Fruit fly (Drosophila melanogaster) whole organism, embryonic: ENCODE results near the gene CG46301.

Experiments
- Asciz ChIP-seq: fragments of 200-800 bp; sonication (Bioruptor generic); optimal IDR thresholded peaks from 2 replicates; lab custom pipeline; 2017; ENCODE audit warnings: missing biosample characterization, mild to moderate bottlenecking, missing genetic modification characterization, missing genetic modification reagents
- Awh ChIP-seq: fragments of 200-800 bp; sonication (Bioruptor generic); IDR thresholded peaks from 2 replicates; pipeline ENCODE4, ENCODE4 v1.3.6; 2022; ENCODE audit warnings: missing biosample characterization, missing genetic modification characterization
- CG11085 ChIP-seq: fragments of 200-800 bp; sonication (Bioruptor generic); IDR thresholded peaks from 2 replicates; pipeline ENCODE4 v1.3.6; 2022; ENCODE audit warnings: missing biosample characterization, missing genetic modification characterization
- CG11504 ChIP-seq: fragments of 200-800 bp; sonication (Bioruptor generic); optimal IDR thresholded peaks from 3 replicates; lab custom pipeline; 2019; ENCODE audit warnings: missing biosample characterization, mild to moderate bottlenecking, missing genetic modification characterization, moderate library complexity
- CG13624 ChIP-seq: fragments of 200-800 bp; sonication (Bioruptor generic); optimal IDR thresholded peaks from 2 replicates; lab custom pipeline; 2016; ENCODE audit warnings: missing biosample characterization, missing genetic modification characterization
- CG14965 ChIP-seq: fragments of 200-800 bp; sonication (Bioruptor generic); optimal IDR thresholded peaks from 2 replicates; lab custom pipeline; 2016; ENCODE audit warnings: missing biosample characterization, missing genetic modification characterization, borderline replicate concordance
- CG16863 ChIP-seq: fragments of 200-800 bp; sonication (Bioruptor generic); optimal IDR thresholded peaks from 3 replicates; lab custom pipeline; 2016; ENCODE audit warnings: missing biosample characterization, missing genetic modification characterization
- CG18262 ChIP-seq: fragments of 200-800 bp; optimal IDR thresholded peaks from 3 replicates; lab custom pipeline; 2019; ENCODE audit warnings: missing biosample characterization, mild to moderate bottlenecking, missing genetic modification characterization, moderate library complexity
- CG3163 ChIP-seq: fragments of 200-800 bp; sonication (Bioruptor generic); optimal IDR thresholded peaks from 3 replicates; lab custom pipeline; 2016; ENCODE audit warnings: missing biosample characterization, missing genetic modification characterization
- CG34224 ChIP-seq: fragments of 200-800 bp; sonication (Bioruptor generic); IDR thresholded peaks from 3 replicates; pipeline ENCODE4 v1.3.6; 2022; ENCODE audit warnings: missing biosample characterization, missing genetic modification characterization; ENCODE audit not compliant: partially characterized antibody
- CG3847 ChIP-seq: fragments of 200-800 bp; sonication (Bioruptor generic); IDR thresholded peaks from 2 replicates; pipeline ENCODE4 v1.3.6; 2022; ENCODE audit warnings: missing biosample characterization, missing genetic modification characterization
- CG6683 ChIP-seq: fragments of 200-800 bp; sonication (Bioruptor generic); optimal IDR thresholded peaks from 2 replicates; lab custom pipeline; 2017; ENCODE audit warnings: missing biosample characterization, mild to moderate bottlenecking, missing genetic modification characterization, missing genetic modification reagents
- CG8281 ChIP-seq: fragments of 200-800 bp; sonication (Bioruptor generic); optimal IDR thresholded peaks from 2 replicates; lab custom pipeline; 2018; ENCODE audit warnings: missing biosample characterization, mild to moderate bottlenecking, missing genetic modification characterization, moderate library complexity
- CoRest ChIP-seq: fragments of 200-800 bp; sonication (Bioruptor generic); optimal IDR thresholded peaks from 3 replicates; lab custom pipeline; 2018; ENCODE audit warnings: missing biosample characterization, mild to moderate bottlenecking, missing genetic modification characterization, moderate library complexity
- D ChIP-seq, 2 experiments: fragments of 200-800 bp in 1 of 2; fragments of >200 bp in 1 of 2; sonication (Bioruptor generic) in 1 of 2; optimal IDR thresholded peaks; 2 replicates in 1 of 2; 3 replicates in 1 of 2; lab custom pipeline; 2017; ENCODE audit warnings: mild to moderate bottlenecking in 1 of 2, missing biosample characterization in 1 of 2, missing genetic modification characterization in 1 of 2, missing genetic modification reagents in 1 of 2
- Drgx ChIP-seq: fragments of 200-800 bp; sonication (Bioruptor generic); IDR thresholded peaks from 2 replicates; pipeline ENCODE4 v1.3.6; 2022; ENCODE audit warnings: missing biosample characterization, missing genetic modification characterization
- ERR ChIP-seq: fragments of 200-800 bp; sonication (Bioruptor generic); optimal IDR thresholded peaks from 2 replicates; lab custom pipeline; 2016; ENCODE audit warnings: missing biosample characterization, missing genetic modification characterization
- Elba2 ChIP-seq: fragments of 200-800 bp; sonication (Bioruptor generic); optimal IDR thresholded peaks from 3 replicates; lab custom pipeline; 2016; ENCODE audit warnings: missing biosample characterization, missing genetic modification characterization
- Fer3 ChIP-seq: fragments of 200-800 bp; sonication (Bioruptor generic); optimal IDR thresholded peaks from 2 replicates; lab custom pipeline; 2018; ENCODE audit warnings: missing biosample characterization, mild to moderate bottlenecking, missing genetic modification characterization, moderate library complexity
- H15 ChIP-seq: fragments of 200-800 bp; sonication (Bioruptor generic); IDR thresholded peaks from 3 replicates; pipeline ENCODE4 v1.3.6; 2022; ENCODE audit warnings: missing biosample characterization, missing genetic modification characterization
- HLH54F ChIP-seq: fragments of 200-800 bp; sonication (Bioruptor generic); optimal IDR thresholded peaks from 3 replicates; lab custom pipeline; 2016; ENCODE audit warnings: missing biosample characterization, missing genetic modification characterization
- Hand ChIP-seq: fragments of 200-800 bp; sonication (Bioruptor generic); optimal IDR thresholded peaks from 2 replicates; lab custom pipeline; 2017; ENCODE audit warnings: mild to moderate bottlenecking, missing biosample characterization, missing genetic modification reagents, missing genetic modification characterization
- HmgD ChIP-seq: fragments of 200-800 bp; sonication (Bioruptor generic); optimal IDR thresholded peaks from 3 replicates; lab custom pipeline; 2016; ENCODE audit warnings: missing biosample characterization, missing genetic modification characterization
- MTF-1 ChIP-seq: fragments of 200-800 bp; sonication (Bioruptor generic); optimal IDR thresholded peaks from 2 replicates; lab custom pipeline; 2018; ENCODE audit warnings: missing biosample characterization, mild to moderate bottlenecking, missing genetic modification characterization, borderline replicate concordance
- Meics ChIP-seq: fragments of 200-800 bp; sonication (Bioruptor generic); optimal IDR thresholded peaks from 2 replicates; lab custom pipeline; 2017; ENCODE audit warnings: missing biosample characterization, mild to moderate bottlenecking, missing genetic modification characterization
- NfI ChIP-seq: fragments of 200-800 bp; sonication (Bioruptor generic); optimal IDR thresholded peaks from 3 replicates; lab custom pipeline; 2018; ENCODE audit warnings: missing biosample characterization, mild to moderate bottlenecking, missing genetic modification characterization, moderate library complexity
- Ptx1 ChIP-seq: fragments of 200-800 bp; sonication (Bioruptor generic); IDR thresholded peaks from 2 replicates; pipeline ENCODE4 v1.3.6; 2022; ENCODE audit warnings: missing biosample characterization, missing genetic modification characterization
- Side ChIP-seq: fragments of 200-800 bp; sonication (Bioruptor generic); optimal IDR thresholded peaks from 2 replicates; lab custom pipeline; 2016; ENCODE audit warnings: missing biosample characterization, missing genetic modification characterization
- Ssrp ChIP-seq: fragments of 200-800 bp; sonication (Bioruptor generic); optimal IDR thresholded peaks from 2 replicates; lab custom pipeline; 2018; ENCODE audit warnings: missing biosample characterization, mild to moderate bottlenecking, missing genetic modification characterization, moderate library complexity
- Usf ChIP-seq: fragments of 200-800 bp; sonication (Bioruptor generic); optimal IDR thresholded peaks from 2 replicates; lab custom pipeline; 2017; ENCODE audit warnings: missing genotype, missing biosample characterization, missing genetic modification characterization
- Xrp1 ChIP-seq: fragments of 200-800 bp; sonication (Bioruptor generic); IDR thresholded peaks from 2 replicates; pipeline ENCODE4 v1.3.6; 2022; ENCODE audit warnings: missing biosample characterization, missing genetic modification characterization
- ara ChIP-seq: fragments of 200-800 bp; sonication (Bioruptor generic); IDR thresholded peaks from 2 replicates; pipeline ENCODE4 v1.3.6; 2022; ENCODE audit warnings: missing biosample characterization, missing genetic modification characterization
- bsh ChIP-seq, 2 experiments: fragments of 200-800 bp; sonication (Bioruptor generic); optimal IDR thresholded peaks; 2 replicates each; lab custom pipeline; 2017 to 2018; ENCODE audit warnings: mild to moderate bottlenecking in 2 of 2, missing biosample characterization in 2 of 2, missing genetic modification characterization in 2 of 2, moderate library complexity in 1 of 2
- dpn ChIP-seq, 2 experiments: fragments of 200-800 bp; sonication (Bioruptor generic); optimal IDR thresholded peaks; 3 replicates each; lab custom pipeline; 2016; ENCODE audit warnings: missing biosample characterization in 2 of 2, missing genetic modification characterization in 2 of 2
- gfzf ChIP-seq: fragments of 200-800 bp; sonication (Bioruptor generic); optimal IDR thresholded peaks from 2 replicates; lab custom pipeline; 2016; ENCODE audit warnings: missing biosample characterization, mild to moderate bottlenecking, missing genetic modification characterization, moderate library complexity
- ham ChIP-seq: fragments of 200-800 bp; sonication (Bioruptor generic); IDR thresholded peaks from 2 replicates; pipeline ENCODE4 v1.3.6; 2022; ENCODE audit warnings: missing biosample characterization, missing genetic modification characterization
- inv ChIP-seq: fragments of 200-800 bp; sonication (Bioruptor generic); IDR thresholded peaks from 2 replicates; pipeline ENCODE4 v1.3.6; 2022; ENCODE audit warnings: missing biosample characterization, missing genetic modification characterization; ENCODE audit not compliant: partially characterized antibody
- mirr ChIP-seq: fragments of 200-800 bp; sonication (Bioruptor generic); optimal IDR thresholded peaks from 3 replicates; lab custom pipeline; 2018; ENCODE audit warnings: missing biosample characterization, mild to moderate bottlenecking, missing genetic modification characterization
- nau ChIP-seq: fragments of 200-800 bp; sonication (Bioruptor generic); optimal IDR thresholded peaks from 3 replicates; lab custom pipeline; 2017; ENCODE audit warnings: missing biosample characterization, mild to moderate bottlenecking, missing genetic modification characterization, missing genetic modification reagents
- nerfin-2 ChIP-seq: fragments of 200-800 bp; sonication (Bioruptor generic); IDR thresholded peaks from 2 replicates; pipeline ENCODE4 v1.3.6; 2022; ENCODE audit warnings: missing biosample characterization, missing genetic modification characterization; ENCODE audit not compliant: partially characterized antibody
- pan ChIP-seq, 4 experiments: fragments of >200 bp in 3 of 4; fragments of 200-800 bp in 1 of 4; sonication (Bioruptor generic) in 1 of 4; optimal IDR thresholded peaks in 3 of 4; IDR thresholded peaks in 1 of 4; 2 replicates each; pipeline versions ENCODE4 v1.3.6 to Lab custom; 2017 to 2022; ENCODE audit warnings: missing biosample characterization in 2 of 4, missing genetic modification characterization in 2 of 4, mixed read lengths in 1 of 4
- row ChIP-seq: fragments of 200-800 bp; sonication (Bioruptor generic); IDR thresholded peaks from 3 replicates; pipeline ENCODE4 v1.3.6; 2022; ENCODE audit warnings: missing biosample characterization, missing genetic modification characterization
- salm ChIP-seq: fragments of 200-800 bp; sonication (Bioruptor generic); optimal IDR thresholded peaks from 2 replicates; lab custom pipeline; 2018; ENCODE audit warnings: missing biosample characterization, mild to moderate bottlenecking, missing genetic modification characterization
- scrt ChIP-seq: fragments of 200-800 bp; sonication (Bioruptor generic); optimal IDR thresholded peaks from 2 replicates; lab custom pipeline; 2018; ENCODE audit warnings: missing biosample characterization, mild to moderate bottlenecking, missing genetic modification characterization, moderate library complexity
- slp2 ChIP-seq: fragments of 200-800 bp; sonication (Bioruptor generic); optimal IDR thresholded peaks from 2 replicates; lab custom pipeline; 2016; ENCODE audit warnings: missing biosample characterization, missing genetic modification characterization
- tin ChIP-seq: fragments of 200-800 bp; sonication (Bioruptor generic); optimal IDR thresholded peaks from 3 replicates; lab custom pipeline; 2016; ENCODE audit warnings: missing biosample characterization, missing genetic modification characterization
- tll ChIP-seq, 2 experiments: fragments of 200-800 bp in 1 of 2; fragments of >200 bp in 1 of 2; sonication (Bioruptor generic) in 1 of 2; optimal IDR thresholded peaks; 2 replicates each; lab custom pipeline; 2017 to 2019; ENCODE audit warnings: missing biosample characterization in 2 of 2, missing genetic modification characterization in 2 of 2, mild to moderate bottlenecking in 1 of 2, moderate library complexity in 1 of 2
- usp ChIP-seq: fragments of >200 bp; optimal IDR thresholded peaks from 2 replicates; lab custom pipeline; 2017; ENCODE audit warnings: missing biosample characterization, missing genetic modification characterization
- zfh1 ChIP-seq: fragments of 200-800 bp; sonication (Bioruptor generic); IDR thresholded peaks from 3 replicates; pipeline ENCODE4 v1.3.6; 2022; ENCODE audit warnings: missing biosample characterization, missing genetic modification characterization

Gene CG46301

DNA sequence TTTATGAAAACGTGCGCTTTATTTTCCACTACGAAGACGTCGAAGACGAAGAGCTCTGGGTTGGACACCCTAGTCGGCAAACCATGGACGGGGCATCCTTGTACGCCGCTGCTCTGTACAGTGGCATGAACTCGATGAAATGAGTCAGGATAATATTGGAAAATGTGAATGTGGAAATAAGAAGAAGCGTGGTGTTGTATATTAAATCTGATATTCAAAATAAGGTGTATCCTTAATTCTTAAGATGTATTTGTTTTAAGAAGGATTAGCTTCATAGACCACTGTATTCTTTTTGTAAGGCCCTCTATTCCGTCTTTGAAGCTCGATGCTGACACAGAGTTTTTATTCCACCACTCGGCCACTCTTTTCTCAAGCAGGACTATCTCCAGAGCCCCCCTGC is 37.3 kb downstream of the CG46301 start (continued):
- TF ChIP-seq Asciz (GFP tag; lab: Kevin White, UChicago) (no peak), pan (optimal IDR thresholded peaks at IDR 0.05; lab: Kevin White, UChicago) (no peak), pan (GFP tag; optimal IDR thresholded peaks at IDR 0.05 in 1 of 2, IDR thresholded peaks at IDR 0.05 in 1 of 2) (peak in 1 of 2 experiments; percentile 46), NfI (GFP tag; lab: Kevin White, UChicago) (peak; percentile 24), Elba2 (GFP tag; lab: Kevin White, UChicago) (no peak), inv (GFP tag; lab: Robert Waterston, UW) (no peak), tin (GFP tag; lab: Kevin White, UChicago) (no peak), usp (no peak), Xrp1 (GFP tag; lab: Robert Waterston, UW) (peak; percentile 21; the same call in 1 of the 2 replicates), CG11085 (GFP tag; lab: Robert Waterston, UW) (no peak), CG3163 (GFP tag; lab: Kevin White, UChicago) (no peak), CG13624 (GFP tag; lab: Kevin White, UChicago) (no peak), HLH54F (GFP tag; lab: Kevin White, UChicago) (no peak), nau (GFP tag; lab: Kevin White, UChicago) (no peak), tll (GFP tag; optimal IDR thresholded peaks at IDR 0.05; lab: Kevin White, UChicago) (no peak), ara (no peak), Fer3 (tag; lab: Kevin White, UChicago) (peak; percentile 56), scrt (peak; percentile 12), ERR (GFP tag; lab: Kevin White, UChicago) (peak; percentile 28), dpn (GFP tag; optimal IDR thresholded peaks at IDR 0.05; lab: Kevin White, UChicago) (peak in 1 of 2 experiments; percentile 31), gfzf (GFP tag; lab: Kevin White, UChicago) (no peak), HmgD (GFP tag; lab: Kevin White, UChicago) (no peak), CG14965 (GFP tag; lab: Kevin White, UChicago) (no peak), Usf (no peak), bsh (GFP tag; optimal IDR thresholded peaks at IDR 0.05; lab: Kevin White, UChicago) (peak in 1 of 2 experiments; percentile 15), Drgx (GFP tag; lab: Robert Waterston, UW) (no peak), mirr (GFP tag; lab: Kevin White, UChicago) (no peak), row (GFP tag; lab: Robert Waterston, UW) (peak; percentile 67), Hand (GFP tag; lab: Kevin White, UChicago) (peak; percentile 73), Ptx1 (GFP tag; lab: Robert Waterston, UW) (peak; percentile 51), CG18262 (tag; lab: Kevin White, UChicago) (no peak), zfh1 (0 out of 3 replicates have a peak, but pooled peaks have one; percentile 16), CG11504 (tag; lab: Kevin White, UChicago) (peak; percentile 61), Side (peak; percentile 37), CoRest (tag; lab: Kevin White, UChicago) (peak; percentile 37), CG3847 (GFP tag; lab: Robert Waterston, UW) (peak; percentile 46), slp2 (no peak), MTF-1 (GFP tag; lab: Kevin White, UChicago) (no peak), CG6683 (peak; percentile 24), H15 (GFP tag; lab: Robert Waterston, UW) (no peak), CG8281 (no peak), Awh (no peak), D (optimal IDR thresholded peaks at IDR 0.05; lab: Kevin White, UChicago) (no peak), D (GFP tag; optimal IDR thresholded peaks at IDR 0.05; lab: Kevin White, UChicago) (peak; percentile 6), Ssrp (tag; lab: Kevin White, UChicago) (no peak), nerfin-2 (no peak), salm (tag; lab: Kevin White, UChicago) (no peak), ham (GFP tag; lab: Robert Waterston, UW) (no peak), CG16863 (GFP tag; lab: Kevin White, UChicago) (no peak), Meics (GFP tag; lab: Kevin White, UChicago) (peak; percentile 63), CG34224 (no peak)
